Worm (Caenorhabditis elegans) whole organism, early embryonic: ENCODE data around the gene adh-1.

Source experiments
- B0310.2 ChIP-seq: sonication (generic microtip); optimal IDR thresholded peaks from 2 replicates; lab custom pipeline; 2016; ENCODE audit warnings: mild to moderate bottlenecking, missing genetic modification characterization, missing compliant biosample characterization
- F13C5.2 ChIP-seq: sonication (generic microtip); optimal IDR thresholded peaks from 2 replicates; lab custom pipeline; 2017; ENCODE audit warnings: mild to moderate bottlenecking, missing genetic modification characterization, inconsistent platforms, missing compliant biosample characterization
- aly-1 ChIP-seq: sonication (generic microtip); optimal IDR thresholded peaks from 2 replicates; lab custom pipeline; 2016; ENCODE audit warnings: missing genetic modification characterization, missing compliant biosample characterization
- ama-1 ChIP-seq: fragments of 150-350 bp; optimal IDR thresholded peaks from 2 replicates; lab custom pipeline; 2014
- ceh-13 ChIP-seq: fragments of 200-800 bp; sonication (Bioruptor generic); optimal IDR thresholded peaks from 2 replicates; lab custom pipeline; 2018; ENCODE audit warnings: mild to moderate bottlenecking, missing genetic modification characterization, missing compliant biosample characterization
- ceh-36 ChIP-seq: sonication (generic microtip); optimal IDR thresholded peaks from 2 replicates; lab custom pipeline; 2016; ENCODE audit warnings: missing genetic modification characterization, inconsistent platforms, missing compliant biosample characterization
- ets-7 ChIP-seq: sonication (generic microtip); optimal IDR thresholded peaks from 2 replicates; lab custom pipeline; 2016; ENCODE audit warnings: missing genotype, missing genetic modification characterization, missing compliant biosample characterization
- flt-1 ChIP-seq: fragments of 200-800 bp; sonication (Bioruptor generic); IDR thresholded peaks from 2 replicates; pipeline ENCODE4 v1.3.6; 2022; ENCODE audit warnings: missing genetic modification characterization, missing compliant biosample characterization
- hmbx-1 ChIP-seq: sonication (generic microtip); optimal IDR thresholded peaks from 2 replicates; lab custom pipeline; 2016; ENCODE audit warnings: mild to moderate bottlenecking, missing genetic modification characterization, missing compliant biosample characterization
- hmg-4 ChIP-seq: fragments of 200-800 bp; sonication (Bioruptor generic); optimal IDR thresholded peaks from 2 replicates; lab custom pipeline; 2018; ENCODE audit warnings: mild to moderate bottlenecking, missing genetic modification characterization, missing compliant biosample characterization
- hnd-1 ChIP-seq: sonication (generic microtip); optimal IDR thresholded peaks from 2 replicates; lab custom pipeline; 2016; ENCODE audit warnings: missing genetic modification characterization, missing compliant biosample characterization
- pes-1 ChIP-seq: fragments of 200-800 bp; sonication (Bioruptor generic); IDR thresholded peaks from 2 replicates; pipeline ENCODE4 v1.3.6; 2022; ENCODE audit warnings: missing genetic modification reagents, missing genetic modification characterization, missing compliant biosample characterization
- scrt-1 ChIP-seq: fragments of 200-800 bp; sonication (Bioruptor generic); IDR thresholded peaks from 2 replicates; pipeline ENCODE4 v1.3.6; 2022; ENCODE audit warnings: missing genetic modification characterization, missing compliant biosample characterization
- sea-1 ChIP-seq: fragments of 200-800 bp; sonication (Bioruptor generic); conservative IDR thresholded peaks from 2 replicates; pipeline ENCODE4 v1.3.6; 2022; ENCODE audit warnings: missing genetic modification characterization, missing compliant biosample characterization
- tbx-11 ChIP-seq: fragments of 200-800 bp; sonication (Bioruptor generic); IDR thresholded peaks from 2 replicates; pipeline ENCODE4 v1.3.6; 2022; ENCODE audit warnings: missing genetic modification characterization, missing compliant biosample characterization
- tbx-37 ChIP-seq: fragments of 200-800 bp; sonication (Bioruptor generic); conservative IDR thresholded peaks from 2 replicates; pipeline ENCODE4 v1.3.6; 2022; ENCODE audit warnings: missing genetic modification reagents, missing genetic modification characterization, missing compliant biosample characterization
- tra-4 ChIP-seq: sonication (generic microtip); optimal IDR thresholded peaks from 2 replicates; lab custom pipeline; 2017; ENCODE audit warnings: missing genetic modification characterization, missing compliant biosample characterization

The adh-1 gene

DNA sequence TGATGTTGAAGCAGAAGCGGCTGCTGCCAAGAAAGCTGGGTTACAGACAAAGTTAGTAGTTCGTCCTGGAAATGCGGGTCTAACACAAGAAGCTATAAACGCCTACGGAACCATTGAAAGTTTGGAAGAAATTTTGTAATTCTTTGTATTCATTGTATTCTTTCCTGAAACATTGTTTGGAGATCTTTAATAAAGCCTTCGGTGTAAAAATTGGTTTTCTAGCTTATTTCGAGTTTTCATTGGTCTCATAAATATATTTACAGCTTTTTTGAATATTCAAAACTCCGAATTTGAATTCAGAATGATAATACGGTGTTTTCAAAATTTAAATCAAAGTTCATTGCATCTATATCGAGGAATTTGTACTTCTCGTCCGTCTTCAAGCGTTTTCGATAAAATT lies 46.8 kb downstream of the adh-1 start, which contains the start of gene F58H1.8:
TSS of gene F58H1.8 (plus strand) at position 301 of the 400 bp plus-strand sequence.
- TF ChIP-seq hmg-4 (no peak), B0310.2 (tag; lab: Kevin White, UChicago) (no peak), hmbx-1 (tag; lab: Kevin White, UChicago) (no peak), tra-4 (no peak), scrt-1 (GFP tag; lab: Robert Waterston, UW) (no peak), ceh-36 (tag; lab: Kevin White, UChicago) (no peak), tbx-11 (no peak), pes-1 (GFP tag; lab: Robert Waterston, UW) (no peak), hnd-1 (tag; lab: Kevin White, UChicago) (no peak), ets-7 (tag; lab: Kevin White, UChicago) (no peak), F13C5.2 (tag; lab: Kevin White, UChicago) (no peak), ama-1 (lab: Kevin White, UChicago) (no peak)

DNA sequence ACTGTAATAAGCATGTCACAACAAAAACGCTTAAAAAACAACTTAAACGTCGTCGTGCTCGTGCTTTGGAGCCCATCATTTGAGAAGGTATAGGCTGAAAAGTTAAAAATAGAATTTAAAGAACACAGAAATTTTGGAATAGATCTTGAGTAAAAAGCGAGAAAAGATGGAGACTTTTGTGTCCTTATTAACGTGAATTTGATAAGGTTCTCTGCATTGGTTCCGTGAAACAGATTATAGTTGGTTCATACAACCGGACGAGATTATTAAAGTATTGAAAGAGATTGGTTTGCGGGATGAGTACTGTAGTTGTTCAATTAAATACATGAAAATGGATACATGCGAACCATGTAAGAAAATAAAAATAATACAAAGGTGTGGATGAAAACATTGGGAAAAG lies 49.7 kb downstream of the adh-1 start, which contains the start of gene gpla-1:
TSS of gene gpla-1 (minus strand) at position 101 of the 400 bp plus-strand sequence.
- no peak for TF ChIP-seq tbx-37 (GFP tag; lab: Robert Waterston, UW)
- TF ChIP-seq tbx-11, result no peak
- TF ChIP-seq flt-1, result no peak
- TF ChIP-seq hnd-1 (tag; lab: Kevin White, UChicago), result no peak
- TF ChIP-seq hmbx-1 (tag; lab: Kevin White, UChicago), result no peak
- TF ChIP-seq B0310.2 (tag; lab: Kevin White, UChicago), result no peak
- no peak for TF ChIP-seq F13C5.2 (tag; lab: Kevin White, UChicago)
- no peak for TF ChIP-seq sea-1 (GFP tag; lab: Robert Waterston, UW)
- TF ChIP-seq scrt-1 (GFP tag; lab: Robert Waterston, UW), result no peak
- no peak for TF ChIP-seq ceh-36 (tag; lab: Kevin White, UChicago)
- no peak for TF ChIP-seq hmg-4
- no peak for TF ChIP-seq ceh-13
- no peak for TF ChIP-seq aly-1 (tag; lab: Kevin White, UChicago)
- no peak for TF ChIP-seq ama-1 (lab: Kevin White, UChicago)
- no peak for TF ChIP-seq ets-7 (tag; lab: Kevin White, UChicago)
- no peak for TF ChIP-seq tra-4
- TF ChIP-seq pes-1 (GFP tag; lab: Robert Waterston, UW), result no peak
